Worm (Caenorhabditis elegans): Measurements from ENCODE around the gene Y62H9A.3.

Y62H9A.3 gene

ce11 chrX:11872210-11872609 is 7.6 kb downstream of the Y62H9A.3 start (continued):
- TF ChIP-seq daf-19 (GFP tag; conservative IDR thresholded peaks at IDR 0.05) (0 out of 2 replicates have a peak, but pooled peaks have one; percentile 19), aly-2 (tag; optimal IDR thresholded peaks at IDR 0.05) (no peak), daf-8 (GFP tag; IDR thresholded peaks at IDR 0.05) (no peak), F26F4.8 (GFP tag; conservative IDR thresholded peaks at IDR 0.05) (peak; percentile 38; the same call in 1 of the 2 replicates), ceh-28 (tag; optimal IDR thresholded peaks at IDR 0.05) (no peak), ZK546.5 (tag; optimal IDR thresholded peaks at IDR 0.05) (no peak), daf-16 (GFP tag; optimal IDR thresholded peaks at IDR 0.05) (peak in 1 of 2 experiments; percentile 83), daf-16 (tag; optimal IDR thresholded peaks at IDR 0.05) (peak; percentile 75), saeg-2 (GFP tag; IDR thresholded peaks at IDR 0.05) (no peak), ceh-44 (GFP tag; IDR thresholded peaks at IDR 0.05) (0 out of 2 replicates have a peak, but pooled peaks have one; percentile 26), lir-3 (tag; optimal IDR thresholded peaks at IDR 0.05) (no peak), nhr-11 (tag; optimal IDR thresholded peaks at IDR 0.05) (no peak), tra-1 (GFP tag; IDR thresholded peaks at IDR 0.05) (peak; percentile 70), nhr-42 (GFP tag; IDR thresholded peaks at IDR 0.05) (peak; percentile 84), spr-3 (GFP tag; optimal IDR thresholded peaks at IDR 0.05) (peak; percentile 6), jun-1 (tag; optimal IDR thresholded peaks at IDR 0.05) (no peak), sdz-12 (GFP tag; optimal IDR thresholded peaks at IDR 0.05) (no peak), lim-7 (GFP tag; IDR thresholded peaks at IDR 0.05) (peak; percentile 76; the same call in 1 of the 2 replicates), F10B5.3 (tag; optimal IDR thresholded peaks at IDR 0.05) (no peak), dve-1 (tag; optimal IDR thresholded peaks at IDR 0.05; ENCODE audit: insufficient read depth) (no peak), mep-1 (tag; optimal IDR thresholded peaks at IDR 0.05) (no peak), php-3 (GFP tag; IDR thresholded peaks at IDR 0.05) (peak; percentile 49; the same call in 1 of the 2 replicates), mes-2 (tag; optimal IDR thresholded peaks at IDR 0.05; ENCODE audit: poor library complexity, severe bottlenecking) (no peak), pha-4 (GFP tag; IDR thresholded peaks at IDR 0.05) (no peak), pha-4 (tag; optimal IDR thresholded peaks at IDR 0.05) (no peak), dmd-8 (GFP tag; IDR thresholded peaks at IDR 0.05) (0 out of 2 replicates have a peak, but pooled peaks have one; percentile 61), rbr-2 (tag; optimal IDR thresholded peaks at IDR 0.05) (no peak), ceh-20 (GFP tag; IDR thresholded peaks at IDR 0.05) (no peak), ctbp-1 (GFP tag; IDR thresholded peaks at IDR 0.05) (peak; percentile 61; the same call in 1 of the 2 replicates), snpc-4 (tag; optimal IDR thresholded peaks at IDR 0.05) (no peak), gei-8 (GFP tag; optimal IDR thresholded peaks at IDR 0.05) (no peak), duxl-1 (tag; optimal IDR thresholded peaks at IDR 0.05; ENCODE audit: poor library complexity) (no peak), nhr-10 (tag; optimal IDR thresholded peaks at IDR 0.05) (no peak), ztf-7 (tag; optimal IDR thresholded peaks at IDR 0.05) (no peak), hlh-11 (tag; optimal IDR thresholded peaks at IDR 0.05) (peak; percentile 19), R02D3.7 (tag; optimal IDR thresholded peaks at IDR 0.05) (no peak), lin-13 (GFP tag; optimal IDR thresholded peaks at IDR 0.05) (no peak), nhr-28 (tag; optimal IDR thresholded peaks at IDR 0.05) (no peak), nhr-6 (tag; optimal IDR thresholded peaks at IDR 0.05) (no peak), nhr-111 (GFP tag; optimal IDR thresholded peaks at IDR 0.05) (peak; percentile 27), snpc-1.2 (GFP tag; IDR thresholded peaks at IDR 0.05) (peak; percentile 78; the same call in 1 of the 2 replicates), Y105C5A.15 (GFP tag; IDR thresholded peaks at IDR 0.05) (no peak), nhr-77 (tag; optimal IDR thresholded peaks at IDR 0.05) (no peak), hmg-1.1 (GFP tag; IDR thresholded peaks at IDR 0.05) (peak; percentile 65), lsy-2 (tag; optimal IDR thresholded peaks at IDR 0.05) (no peak), zfp-3 (GFP tag; conservative IDR thresholded peaks at IDR 0.05) (no peak), T26A8.4 (GFP tag; IDR thresholded peaks at IDR 0.05) (no peak), F44E2.7 (GFP tag; IDR thresholded peaks at IDR 0.05) (no peak), hif-1 (tag; optimal IDR thresholded peaks at IDR 0.05) (no peak), set-16 (GFP tag; IDR thresholded peaks at IDR 0.05) (no peak), daf-12 (tag; optimal IDR thresholded peaks at IDR 0.05) (no peak), egl-43 (GFP tag; IDR thresholded peaks at IDR 0.05) (no peak; the same call in none of the 2 replicates)
